Fruit fly (Drosophila melanogaster) whole organism, prepupa: ENCODE results near the gene CG4757.

Source experiments
- CG11294 ChIP-seq: fragments of 200-800 bp; sonication (Bioruptor generic); IDR thresholded peaks from 2 replicates; pipeline ENCODE4 v1.3.6; 2022; ENCODE audit warnings: missing biosample characterization, missing genetic modification characterization
- CG11902 ChIP-seq: fragments of 200-800 bp; sonication (Bioruptor generic); optimal IDR thresholded peaks from 3 replicates; lab custom pipeline; 2016; ENCODE audit warnings: missing biosample characterization, missing genetic modification characterization
- CG31627 ChIP-seq: fragments of 200-800 bp; sonication (Bioruptor generic); optimal IDR thresholded peaks from 3 replicates; lab custom pipeline; 2016; ENCODE audit warnings: missing biosample characterization, missing genetic modification characterization
- CG4318 ChIP-seq: fragments of 200-800 bp; sonication (Bioruptor generic); optimal IDR thresholded peaks from 3 replicates; lab custom pipeline; 2017; ENCODE audit warnings: missing biosample characterization, mild to moderate bottlenecking, missing genetic modification characterization
- CG6808 ChIP-seq: fragments of 200-800 bp; sonication (Bioruptor generic); optimal IDR thresholded peaks from 3 replicates; lab custom pipeline; 2017; ENCODE audit warnings: missing biosample characterization, missing genetic modification characterization, mild to moderate bottlenecking, moderate library complexity, missing genetic modification reagents
- Eip93F ChIP-seq: fragments of 200-800 bp; sonication (Bioruptor generic); optimal IDR thresholded peaks from 2 replicates; lab custom pipeline; 2016; ENCODE audit warnings: missing biosample characterization, mild to moderate bottlenecking, missing genetic modification characterization
- Hr4 ChIP-seq: fragments of 200-800 bp; sonication (Bioruptor generic); optimal IDR thresholded peaks from 3 replicates; lab custom pipeline; 2016; ENCODE audit warnings: missing biosample characterization, missing genetic modification characterization
- Lpt ChIP-seq: fragments of 200-800 bp; sonication (Bioruptor generic); optimal IDR thresholded peaks from 3 replicates; lab custom pipeline; 2016; ENCODE audit warnings: missing biosample characterization, missing genetic modification characterization
- OdsH ChIP-seq: fragments of 200-800 bp; sonication (Bioruptor generic); optimal IDR thresholded peaks from 3 replicates; lab custom pipeline; 2016; ENCODE audit warnings: missing biosample characterization, missing genetic modification characterization
- Sox102F ChIP-seq: fragments of 200-800 bp; sonication (Bioruptor generic); optimal IDR thresholded peaks from 2 replicates; lab custom pipeline; 2016; ENCODE audit warnings: missing biosample characterization, mild to moderate bottlenecking, missing genetic modification characterization
- acj6 ChIP-seq: fragments of 200-800 bp; sonication (Bioruptor generic); optimal IDR thresholded peaks from 3 replicates; lab custom pipeline; 2016; ENCODE audit warnings: missing biosample characterization, missing genetic modification characterization
- fd59A ChIP-seq: fragments of 200-800 bp; sonication (Bioruptor generic); optimal IDR thresholded peaks from 2 replicates; lab custom pipeline; 2017; ENCODE audit warnings: missing biosample characterization, mild to moderate bottlenecking, missing genetic modification characterization, missing genetic modification reagents

dm6 chr3R:11195792-11196191, 34.8 kb downstream of the CG4757 start, which contains the start of gene CG18577:
- TF ChIP-seq CG11294 (GFP tag; lab: Robert Waterston, UW) (no peak), acj6 (no peak), Lpt (GFP tag; lab: Kevin White, UChicago) (no peak), OdsH (GFP tag; lab: Kevin White, UChicago) (no peak), CG31627 (GFP tag; lab: Kevin White, UChicago) (no peak), CG6808 (no peak), Eip93F (GFP tag; lab: Kevin White, UChicago) (no peak), CG4318 (GFP tag; lab: Kevin White, UChicago) (no peak), Sox102F (GFP tag; lab: Kevin White, UChicago) (no peak), fd59A (GFP tag; lab: Kevin White, UChicago) (no peak), Hr4 (GFP tag; lab: Kevin White, UChicago) (no peak), CG11902 (GFP tag; lab: Kevin White, UChicago) (no peak)
